Worm (Caenorhabditis elegans): ENCODE results near the gene mrps-25.

Gene mrps-25

DNA sequence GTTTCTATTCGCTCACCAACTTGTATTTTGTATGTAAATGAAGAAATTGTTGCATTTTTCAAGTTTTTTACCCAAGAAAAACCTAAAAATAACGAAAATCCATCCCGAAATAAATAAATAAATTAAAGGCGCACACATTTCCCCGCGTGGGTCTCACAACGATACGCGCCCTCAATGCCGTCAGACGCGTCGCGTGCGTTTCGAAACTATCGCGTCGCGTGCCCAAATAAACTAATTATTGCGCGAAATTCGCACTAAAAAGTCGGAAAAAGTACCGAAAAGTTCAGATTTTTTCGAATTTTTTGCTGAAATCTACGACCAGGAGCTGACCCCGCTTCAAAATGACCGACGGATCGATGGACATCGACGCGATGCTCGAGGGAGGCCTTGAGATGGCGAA is 44.2 kb upstream of the mrps-25 start, which contains the start of gene rbm-39 (continued):
- TF ChIP-seq madf-6 (GFP tag; IDR thresholded peaks at IDR 0.05) = peak; percentile 80
- peak; percentile 64; the same call in 1 of the 2 replicates for TF ChIP-seq cebp-1 (GFP tag; IDR thresholded peaks at IDR 0.05)
- peak; percentile 92 for TF ChIP-seq cebp-1 (tag; optimal IDR thresholded peaks at IDR 0.05)
- no peak for TF ChIP-seq ztf-3 (GFP tag; optimal IDR thresholded peaks at IDR 0.05)
- peak; percentile 85 for TF ChIP-seq repo-1 (tag; optimal IDR thresholded peaks at IDR 0.05)
- peak; percentile 23; the same call in 1 of the 2 replicates for TF ChIP-seq madf-8 (GFP tag; conservative IDR thresholded peaks at IDR 0.05)
- peak; percentile 36 for TF ChIP-seq ceh-27 (GFP tag; optimal IDR thresholded peaks at IDR 0.05)
- peak; percentile 27 for TF ChIP-seq ama-1 (optimal IDR thresholded peaks at IDR 0.05)
- TF ChIP-seq ama-1 (GFP tag; optimal IDR thresholded peaks at IDR 0.05) = no peak
- TF ChIP-seq nhr-179 (tag; optimal IDR thresholded peaks at IDR 0.05) = no peak
- peak; percentile 100 for TF ChIP-seq madf-3 (GFP tag; IDR thresholded peaks at IDR 0.05)
- TF ChIP-seq ztf-26 (tag; optimal IDR thresholded peaks at IDR 0.05) = peak; percentile 30
- peak; percentile 90 for TF ChIP-seq attf-5 (GFP tag; optimal IDR thresholded peaks at IDR 0.05)
- peak; percentile 85 for TF ChIP-seq ekl-4 (GFP tag; IDR thresholded peaks at IDR 0.05)
- TF ChIP-seq ztf-22 (GFP tag; optimal IDR thresholded peaks at IDR 0.05) = no peak
- peak; percentile 60 for TF ChIP-seq tbp1 (GFP tag; optimal IDR thresholded peaks at IDR 0.05)
- peak; percentile 61 for TF ChIP-seq xnd-1 (tag; optimal IDR thresholded peaks at IDR 0.05)
- TF ChIP-seq snpc-3.4 (tag; optimal IDR thresholded peaks at IDR 0.05) = peak; percentile 77
- peak; percentile 46; the same call in 1 of the 2 replicates for TF ChIP-seq Y53F4B.3 (GFP tag; IDR thresholded peaks at IDR 0.05)
- peak; percentile 79 for TF ChIP-seq Y67H2A.10 (GFP tag; conservative IDR thresholded peaks at IDR 0.05)
- TF ChIP-seq dox-1 (GFP tag; IDR thresholded peaks at IDR 0.05) = peak; percentile 88
- 0 out of 2 replicates have a peak, but pooled peaks have one; percentile 23 for TF ChIP-seq rcor-1 (GFP tag; IDR thresholded peaks at IDR 0.05)
- peak in 2 of 3 experiments; percentile 40 to 76 for TF ChIP-seq lin-35 (GFP tag; optimal IDR thresholded peaks at IDR 0.05)
- TF ChIP-seq unc-130 (GFP tag; optimal IDR thresholded peaks at IDR 0.05) = peak; percentile 6
- no peak for TF ChIP-seq sptf-2 (GFP tag; optimal IDR thresholded peaks at IDR 0.05)
- peak; percentile 73 for TF ChIP-seq tlf-1 (GFP tag; optimal IDR thresholded peaks at IDR 0.05)
- TF ChIP-seq B0019.2 (GFP tag; conservative IDR thresholded peaks at IDR 0.05) = peak; percentile 58; the same call in 1 of the 2 replicates
- peak; percentile 71 for TF ChIP-seq ceh-100 (GFP tag; IDR thresholded peaks at IDR 0.05)
- peak; percentile 50 for TF ChIP-seq snpc-1.1 (tag; optimal IDR thresholded peaks at IDR 0.05; ENCODE audit: insufficient read depth)
- TF ChIP-seq lsl-1 (GFP tag; optimal IDR thresholded peaks at IDR 0.05) = peak; percentile 78
- TF ChIP-seq K12H6.12 (tag; optimal IDR thresholded peaks at IDR 0.05) = peak; percentile 75
- peak; percentile 85 for TF ChIP-seq B0336.3 (GFP tag; IDR thresholded peaks at IDR 0.05)
- TF ChIP-seq F23B12.7 (tag; optimal IDR thresholded peaks at IDR 0.05; ENCODE audit: insufficient read depth) = peak; percentile 79
- no peak for TF ChIP-seq F55B11.4 (tag; optimal IDR thresholded peaks at IDR 0.05; ENCODE audit: borderline replicate concordance, insufficient read depth)
- TF ChIP-seq hmg-1.2 (GFP tag; IDR thresholded peaks at IDR 0.05) = peak; percentile 71
- peak; percentile 22 for TF ChIP-seq hrde-1 (tag; optimal IDR thresholded peaks at IDR 0.05; ENCODE audit: borderline replicate concordance)
- TF ChIP-seq madf-10 (tag; optimal IDR thresholded peaks at IDR 0.05) = peak; percentile 83
- no peak for TF ChIP-seq F37B4.10 (GFP tag; IDR thresholded peaks at IDR 0.05)
- TF ChIP-seq D2030.7 (GFP tag; IDR thresholded peaks at IDR 0.05) = peak; percentile 79
- peak in 1 of 2 experiments; percentile 13 for TF ChIP-seq let-607 (tag; optimal IDR thresholded peaks at IDR 0.05)
- TF ChIP-seq F33H1.4 (GFP tag; IDR thresholded peaks at IDR 0.05) = peak; percentile 98
- TF ChIP-seq F39B2.1 (GFP tag; IDR thresholded peaks at IDR 0.05) = no peak
- peak; percentile 69; the same call in 1 of the 2 replicates for TF ChIP-seq lir-1 (GFP tag; conservative IDR thresholded peaks at IDR 0.05)
- TF ChIP-seq sdz-38 (tag; optimal IDR thresholded peaks at IDR 0.05) = no peak
- no peak for TF ChIP-seq snpc-4 (GFP tag; optimal IDR thresholded peaks at IDR 0.05)
- peak; percentile 58 to 69 (median 62) for TF ChIP-seq snpc-4 (tag; optimal IDR thresholded peaks at IDR 0.05)

All from whole organism, young adult.